Fruit fly (Drosophila melanogaster) whole organism, embryonic: ENCODE measurements around the gene CG42500.
A peak's percentile ranks its signal among the peaks of the same experiment; 100 is the strongest.

Experiments used
- CG10654 ChIP-seq: fragments of 200-800 bp; sonication (Bioruptor generic); optimal IDR thresholded peaks from 2 replicates; lab custom pipeline; 2016; ENCODE audit warnings: missing biosample characterization, missing genetic modification characterization
- CG11247 ChIP-seq: fragments of 200-800 bp; sonication (Bioruptor generic); IDR thresholded peaks from 2 replicates; pipeline ENCODE4 v1.3.6; 2022; ENCODE audit warnings: missing biosample characterization, missing genetic modification characterization
- CG14050 ChIP-seq: fragments of 200-800 bp; sonication (Bioruptor generic); IDR thresholded peaks from 3 replicates; pipeline ENCODE4 v1.3.6; 2022; ENCODE audit warnings: missing biosample characterization, missing genetic modification characterization
- CG14710 ChIP-seq: fragments of 200-800 bp; sonication (Bioruptor generic); optimal IDR thresholded peaks from 3 replicates; lab custom pipeline; 2019; ENCODE audit warnings: missing biosample characterization, mild to moderate bottlenecking, missing genetic modification characterization, moderate library complexity
- CG1529 ChIP-seq: fragments of 200-800 bp; sonication (Bioruptor generic); optimal IDR thresholded peaks from 3 replicates; lab custom pipeline; 2018; ENCODE audit warnings: missing biosample characterization, missing genetic modification characterization
- CG17361 ChIP-seq: fragments of 200-800 bp; sonication (Bioruptor generic); IDR thresholded peaks from 3 replicates; pipeline ENCODE4 v1.3.6; 2022; ENCODE audit warnings: missing biosample characterization, missing genetic modification characterization
- CG17829 ChIP-seq: fragments of 200-800 bp; optimal IDR thresholded peaks from 2 replicates; lab custom pipeline; 2019; ENCODE audit warnings: missing biosample characterization, mild to moderate bottlenecking, missing genetic modification characterization, moderate library complexity
- CG18011 ChIP-seq: fragments of 200-800 bp; sonication (Bioruptor generic); optimal IDR thresholded peaks from 2 replicates; lab custom pipeline; 2017; ENCODE audit warnings: missing biosample characterization, missing genetic modification characterization, mild to moderate bottlenecking, moderate library complexity, missing genotype
- CG2129 ChIP-seq: fragments of 200-800 bp; sonication (Bioruptor generic); IDR thresholded peaks from 2 replicates; pipeline ENCODE4 v1.3.6; 2022; ENCODE audit warnings: missing biosample characterization, missing genetic modification characterization; ENCODE audit not compliant: partially characterized antibody
- CG31441 ChIP-seq: fragments of 200-800 bp; sonication (Bioruptor generic); IDR thresholded peaks from 2 replicates; pipeline ENCODE4 v1.3.6; 2022; ENCODE audit warnings: missing biosample characterization, missing genetic modification characterization
- CG33213 ChIP-seq: fragments of 200-800 bp; sonication (Bioruptor generic); optimal IDR thresholded peaks from 3 replicates; lab custom pipeline; 2016; ENCODE audit warnings: missing biosample characterization, missing genetic modification characterization
- CG3407 ChIP-seq: fragments of 200-800 bp; sonication (Bioruptor generic); optimal IDR thresholded peaks from 2 replicates; lab custom pipeline; 2018; ENCODE audit warnings: missing biosample characterization, mild to moderate bottlenecking, missing genetic modification characterization
- CG4404 ChIP-seq: fragments of 200-800 bp; sonication (Bioruptor generic); IDR thresholded peaks from 2 replicates; pipeline ENCODE4 v1.3.6; 2022; ENCODE audit warnings: missing biosample characterization, missing genetic modification characterization
- CG6791 ChIP-seq: fragments of 200-800 bp; sonication (Bioruptor generic); IDR thresholded peaks from 3 replicates; pipeline ENCODE4 v1.3.6; 2022; ENCODE audit warnings: missing biosample characterization, missing genetic modification characterization; ENCODE audit not compliant: partially characterized antibody
- CG7839 ChIP-seq: fragments of 200-800 bp; sonication (Bioruptor generic); optimal IDR thresholded peaks from 3 replicates; lab custom pipeline; 2018; ENCODE audit warnings: missing biosample characterization, mild to moderate bottlenecking, missing genetic modification characterization, moderate library complexity
- CG8089 ChIP-seq: fragments of 200-800 bp; sonication (Bioruptor generic); optimal IDR thresholded peaks from 3 replicates; lab custom pipeline; 2016; ENCODE audit warnings: missing biosample characterization, missing genetic modification characterization
- CrebB ChIP-seq: fragments of 200-800 bp; sonication (Bioruptor generic); optimal IDR thresholded peaks from 3 replicates; lab custom pipeline; 2018; ENCODE audit warnings: missing biosample characterization, mild to moderate bottlenecking, missing genetic modification characterization
- Fer3 ChIP-seq: fragments of 200-800 bp; sonication (Bioruptor generic); optimal IDR thresholded peaks from 2 replicates; lab custom pipeline; 2018; ENCODE audit warnings: missing biosample characterization, mild to moderate bottlenecking, missing genetic modification characterization, moderate library complexity
- Gsc ChIP-seq: fragments of 200-800 bp; sonication (Bioruptor generic); IDR thresholded peaks from 2 replicates; pipeline ENCODE4 v1.3.6; 2022; ENCODE audit warnings: missing biosample characterization, missing genetic modification characterization
- HLHmδ ChIP-seq: fragments of 200-800 bp; sonication (Bioruptor generic); optimal IDR thresholded peaks from 2 replicates; lab custom pipeline; 2018; ENCODE audit warnings: missing biosample characterization, mild to moderate bottlenecking, missing genetic modification characterization, moderate library complexity
- Hr78 ChIP-seq, 2 experiments: fragments of 200-800 bp in 1 of 2; fragments of >200 bp in 1 of 2; sonication (Bioruptor generic) in 1 of 2; optimal IDR thresholded peaks; 2 replicates each; lab custom pipeline; 2017 to 2019; ENCODE audit warnings: missing biosample characterization in 2 of 2, missing genetic modification characterization in 2 of 2, mild to moderate bottlenecking in 1 of 2, moderate library complexity in 1 of 2
- Lhr ChIP-seq: fragments of 200-800 bp; sonication (Bioruptor generic); optimal IDR thresholded peaks from 3 replicates; lab custom pipeline; 2017; ENCODE audit warnings: mild to moderate bottlenecking, missing biosample characterization, missing genetic modification reagents, missing genetic modification characterization
- Meics ChIP-seq: fragments of 200-800 bp; sonication (Bioruptor generic); optimal IDR thresholded peaks from 2 replicates; lab custom pipeline; 2017; ENCODE audit warnings: missing biosample characterization, mild to moderate bottlenecking, missing genetic modification characterization
- Rfx ChIP-seq: fragments of 200-800 bp; sonication (Bioruptor generic); IDR thresholded peaks from 2 replicates; pipeline ENCODE4 v1.3.6; 2022; ENCODE audit warnings: missing biosample characterization, missing genetic modification characterization
- ab ChIP-seq: fragments of 200-800 bp; sonication (Bioruptor generic); optimal IDR thresholded peaks from 2 replicates; lab custom pipeline; 2016; ENCODE audit warnings: missing biosample characterization, missing genetic modification characterization
- ara ChIP-seq: fragments of 200-800 bp; sonication (Bioruptor generic); IDR thresholded peaks from 2 replicates; pipeline ENCODE4 v1.3.6; 2022; ENCODE audit warnings: missing biosample characterization, missing genetic modification characterization
- ase ChIP-seq: fragments of 200-800 bp; sonication (Bioruptor generic); IDR thresholded peaks from 3 replicates; pipeline ENCODE4 v1.3.6; 2022; ENCODE audit warnings: missing biosample characterization, missing genetic modification characterization
- cas ChIP-seq: fragments of 200-800 bp; sonication (Bioruptor generic); IDR thresholded peaks from 2 replicates; pipeline ENCODE4 v1.3.6; 2022; ENCODE audit warnings: missing biosample characterization, missing genetic modification characterization
- croc ChIP-seq: fragments of 200-800 bp; sonication (Bioruptor generic); conservative IDR thresholded peaks from 3 replicates; pipeline ENCODE4 v1.3.6; 2022; ENCODE audit warnings: missing biosample characterization, missing genetic modification characterization
- crp ChIP-seq, 2 experiments: fragments of 200-800 bp; sonication (Bioruptor generic); optimal IDR thresholded peaks; 2 replicates in 1 of 2; 3 replicates in 1 of 2; lab custom pipeline; 2017; ENCODE audit warnings: missing biosample characterization in 2 of 2, missing genetic modification characterization in 2 of 2, mild to moderate bottlenecking in 1 of 2, moderate library complexity in 1 of 2
- da ChIP-seq: fragments of 200-800 bp; sonication (Bioruptor generic); optimal IDR thresholded peaks from 2 replicates; lab custom pipeline; 2016; ENCODE audit warnings: missing biosample characterization, missing genetic modification characterization
- dpn ChIP-seq, 2 experiments: fragments of 200-800 bp; sonication (Bioruptor generic); optimal IDR thresholded peaks; 3 replicates each; lab custom pipeline; 2016; ENCODE audit warnings: missing biosample characterization in 2 of 2, missing genetic modification characterization in 2 of 2
- hb ChIP-seq: fragments of 200-800 bp; sonication (Bioruptor generic); IDR thresholded peaks from 3 replicates; pipeline ENCODE4 v1.3.6; 2022; ENCODE audit warnings: missing biosample characterization, missing genetic modification characterization; ENCODE audit not compliant: partially characterized antibody
- ind ChIP-seq: fragments of 200-800 bp; sonication (Bioruptor generic); optimal IDR thresholded peaks from 3 replicates; lab custom pipeline; 2016; ENCODE audit warnings: missing biosample characterization, missing genetic modification characterization
- kah ChIP-seq: fragments of 200-800 bp; sonication (Bioruptor generic); optimal IDR thresholded peaks from 2 replicates; lab custom pipeline; 2018; ENCODE audit warnings: missing biosample characterization, mild to moderate bottlenecking, missing genetic modification characterization
- klu ChIP-seq: fragments of 200-800 bp; sonication (Bioruptor generic); IDR thresholded peaks from 2 replicates; pipeline ENCODE4 v1.3.6; 2022; ENCODE audit warnings: missing biosample characterization, missing genetic modification characterization
- knrl ChIP-seq: fragments of 200-800 bp; sonication (Bioruptor generic); IDR thresholded peaks from 3 replicates; pipeline ENCODE4 v1.3.6; 2022; ENCODE audit warnings: missing biosample characterization, missing genetic modification characterization; ENCODE audit not compliant: partially characterized antibody
- maf-S ChIP-seq: fragments of 200-800 bp; sonication (Bioruptor generic); optimal IDR thresholded peaks from 2 replicates; lab custom pipeline; 2016; ENCODE audit warnings: missing biosample characterization, missing genetic modification characterization
- nau ChIP-seq: fragments of 200-800 bp; sonication (Bioruptor generic); optimal IDR thresholded peaks from 3 replicates; lab custom pipeline; 2017; ENCODE audit warnings: missing biosample characterization, mild to moderate bottlenecking, missing genetic modification characterization, missing genetic modification reagents
- nmo ChIP-seq: fragments of 200-800 bp; sonication (Bioruptor generic); optimal IDR thresholded peaks from 2 replicates; lab custom pipeline; 2018; ENCODE audit warnings: missing biosample characterization, mild to moderate bottlenecking, missing genetic modification characterization, moderate library complexity
- peb ChIP-seq: fragments of 200-800 bp; sonication (Bioruptor generic); IDR thresholded peaks from 2 replicates; pipeline ENCODE4 v1.3.6; 2022; ENCODE audit warnings: missing biosample characterization, missing genetic modification characterization
- rib ChIP-seq: fragments of 200-800 bp; sonication (Bioruptor generic); IDR thresholded peaks from 2 replicates; pipeline ENCODE4 v1.3.6; 2022; ENCODE audit warnings: missing biosample characterization, missing genetic modification characterization
- scrt ChIP-seq: fragments of 200-800 bp; sonication (Bioruptor generic); optimal IDR thresholded peaks from 2 replicates; lab custom pipeline; 2018; ENCODE audit warnings: missing biosample characterization, mild to moderate bottlenecking, missing genetic modification characterization, moderate library complexity
- sens ChIP-seq: fragments of 200-800 bp; sonication (Bioruptor generic); peaks from one replicate; lab custom pipeline; 2016; ENCODE audit warnings: missing biosample characterization, missing genetic modification characterization
- sens-2 ChIP-seq: fragments of 200-800 bp; sonication (Bioruptor generic); IDR thresholded peaks from 2 replicates; pipeline ENCODE4 v1.3.6; 2022; ENCODE audit warnings: missing biosample characterization, missing genetic modification characterization
- tll ChIP-seq, 2 experiments: fragments of 200-800 bp in 1 of 2; fragments of >200 bp in 1 of 2; sonication (Bioruptor generic) in 1 of 2; optimal IDR thresholded peaks; 2 replicates each; lab custom pipeline; 2017 to 2019; ENCODE audit warnings: missing biosample characterization in 2 of 2, missing genetic modification characterization in 2 of 2, mild to moderate bottlenecking in 1 of 2, moderate library complexity in 1 of 2
- wek ChIP-seq: fragments of 200-800 bp; sonication (Bioruptor generic); optimal IDR thresholded peaks from 3 replicates; lab custom pipeline; 2018; ENCODE audit warnings: missing biosample characterization, mild to moderate bottlenecking, missing genetic modification characterization, moderate library complexity
- zfh2 ChIP-seq: fragments of 200-800 bp; sonication (Bioruptor generic); optimal IDR thresholded peaks from 2 replicates; lab custom pipeline; 2016; ENCODE audit warnings: missing biosample characterization, missing genetic modification characterization

Gene CG42500

DNA sequence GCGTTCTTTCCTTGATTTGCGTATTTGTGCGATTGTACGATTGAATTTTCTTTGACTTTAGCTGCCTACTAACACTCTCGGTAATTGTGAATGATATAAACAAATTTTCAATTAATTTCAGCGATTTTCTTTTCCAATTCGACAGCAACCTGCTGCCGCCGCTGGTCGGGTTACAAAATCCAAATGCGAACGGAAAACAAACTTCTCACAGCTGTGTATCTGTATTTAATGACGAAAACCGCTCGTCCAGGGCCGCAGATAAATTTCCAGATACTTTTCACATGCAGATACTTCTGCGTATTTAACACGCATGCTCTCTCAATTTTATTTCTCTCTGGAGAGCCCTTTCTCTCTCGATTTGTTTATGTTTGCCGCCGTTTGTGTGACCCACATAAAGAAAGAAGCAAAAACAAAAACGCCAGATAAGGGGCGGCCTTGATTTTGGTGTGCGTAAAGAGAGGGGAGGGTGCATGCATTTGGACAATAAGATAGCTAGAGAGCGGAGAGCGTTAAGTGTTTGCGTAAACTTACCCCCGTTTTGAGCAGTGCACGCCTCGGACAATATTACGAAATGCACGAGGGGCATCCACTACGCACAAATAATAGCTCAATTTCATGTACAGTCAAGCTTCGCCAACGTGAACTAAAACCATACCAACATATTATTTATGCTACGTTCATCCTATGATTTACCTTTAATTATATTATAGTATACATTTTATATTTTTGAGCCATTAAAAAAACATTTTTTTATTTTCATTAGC lies 44.1 kb downstream of the CG42500 start, which contains the start of gene CG12402 (continued):
- peak; percentile 63 for TF ChIP-seq klu (GFP tag; lab: Robert Waterston, UW)
- peak; percentile 80 for TF ChIP-seq ara (GFP tag; lab: Robert Waterston, UW)
- TF ChIP-seq dpn (GFP tag; optimal IDR thresholded peaks at IDR 0.05; lab: Kevin White, UChicago), result peak; percentile 73 to 86
- TF ChIP-seq tll (GFP tag; optimal IDR thresholded peaks at IDR 0.05; lab: Kevin White, UChicago), result peak in 1 of 2 experiments; percentile 80
- peak; percentile 83 for TF ChIP-seq Fer3 (tag; lab: Kevin White, UChicago)
- no peak for TF ChIP-seq knrl (GFP tag; lab: Robert Waterston, UW)
- peak; percentile 85 for TF ChIP-seq CG10654 (GFP tag; lab: Kevin White, UChicago)
- TF ChIP-seq Gsc (GFP tag; lab: Robert Waterston, UW), result no peak
- peak; percentile 92 for TF ChIP-seq sens (GFP tag; lab: Kevin White, UChicago)
- TF ChIP-seq ase (GFP tag; lab: Robert Waterston, UW), result peak; percentile 85; the same call in 2 of the 3 replicates
- TF ChIP-seq Lhr, result peak; percentile 47
- peak; percentile 82 for TF ChIP-seq CG14050
- peak; percentile 76; the same call in 1 of the 2 replicates for TF ChIP-seq sens-2 (GFP tag; lab: Robert Waterston, UW)
- TF ChIP-seq nmo, result peak; percentile 78
- TF ChIP-seq Meics, result peak; percentile 83
- no peak for TF ChIP-seq crp (GFP tag; optimal IDR thresholded peaks at IDR 0.05; lab: Kevin White, UChicago)
- peak in 1 of 2 experiments; percentile 68 for TF ChIP-seq Hr78 (GFP tag; optimal IDR thresholded peaks at IDR 0.05; lab: Kevin White, UChicago)
- peak; percentile 66 for TF ChIP-seq CG14710
- peak; percentile 29; the same call in 1 of the 2 replicates for TF ChIP-seq CG4404 (GFP tag; lab: Robert Waterston, UW)
- peak; percentile 69; the same call in 1 of the 2 replicates for TF ChIP-seq cas (GFP tag; lab: Robert Waterston, UW)
- TF ChIP-seq CG6791 (GFP tag; lab: Robert Waterston, UW), result no peak; the same call in 2 of the 3 replicates
- TF ChIP-seq CrebB (tag; lab: Kevin White, UChicago), result peak; percentile 60
- TF ChIP-seq nau (GFP tag; lab: Kevin White, UChicago), result peak; percentile 76
- peak; percentile 78 for TF ChIP-seq CG11247 (GFP tag; lab: Robert Waterston, UW)
- TF ChIP-seq CG8089, result peak; percentile 61
- TF ChIP-seq wek (GFP tag; lab: Kevin White, UChicago), result peak; percentile 90
- TF ChIP-seq peb, result peak; percentile 60
- peak; percentile 28 for TF ChIP-seq ab
- TF ChIP-seq CG17361 (GFP tag; lab: Robert Waterston, UW), result peak; percentile 89
- peak; percentile 91 for TF ChIP-seq CG17829 (tag; lab: Kevin White, UChicago)
- peak; percentile 95 for TF ChIP-seq CG31441 (GFP tag; lab: Robert Waterston, UW)
- peak; percentile 54 for TF ChIP-seq CG18011 (GFP tag; lab: Kevin White, UChicago)
- no peak for TF ChIP-seq hb
- TF ChIP-seq CG3407 (GFP tag; lab: Kevin White, UChicago), result peak; percentile 66
- TF ChIP-seq rib, result peak; percentile 85; the same call in 1 of the 2 replicates
- TF ChIP-seq CG1529 (GFP tag; lab: Kevin White, UChicago), result peak; percentile 68
- peak; percentile 81 for TF ChIP-seq Rfx (GFP tag; lab: Robert Waterston, UW)
- TF ChIP-seq da, result peak; percentile 45
- peak; percentile 64 for TF ChIP-seq scrt (GFP tag; lab: Kevin White, UChicago)
- TF ChIP-seq kah (GFP tag; lab: Kevin White, UChicago), result peak; percentile 81
- peak; percentile 89 for TF ChIP-seq CG7839 (tag; lab: Kevin White, UChicago)
- TF ChIP-seq CG33213 (GFP tag; lab: Kevin White, UChicago), result no peak
- TF ChIP-seq maf-S, result no peak
- TF ChIP-seq croc (GFP tag; lab: Robert Waterston, UW), result peak; percentile 61
- peak; percentile 74 for TF ChIP-seq HLHmδ
- no peak for TF ChIP-seq CG2129 (GFP tag; lab: Robert Waterston, UW)
- TF ChIP-seq ind (GFP tag; lab: Kevin White, UChicago), result peak; percentile 82
- TF ChIP-seq zfh2 (GFP tag; lab: Kevin White, UChicago), result no peak
